Fruit fly (Drosophila melanogaster) whole organism, embryonic: Measurements from ENCODE around the gene Sld5.

Source experiments
- Antp ChIP-seq: fragments of 200-800 bp; sonication (Bioruptor generic); optimal IDR thresholded peaks from 3 replicates; lab custom pipeline; 2016; ENCODE audit warnings: missing biosample characterization, missing genetic modification characterization
- Awh ChIP-seq: fragments of 200-800 bp; sonication (Bioruptor generic); IDR thresholded peaks from 2 replicates; pipeline ENCODE4, ENCODE4 v1.3.6; 2022; ENCODE audit warnings: missing biosample characterization, missing genetic modification characterization
- CG1233 ChIP-seq: fragments of 200-800 bp; sonication (Bioruptor generic); optimal IDR thresholded peaks from 4 replicates; lab custom pipeline; 2018; ENCODE audit warnings: missing biosample characterization, mild to moderate bottlenecking, missing genetic modification characterization
- CG14860 ChIP-seq: fragments of 200-800 bp; sonication (Bioruptor generic); IDR thresholded peaks from 3 replicates; pipeline ENCODE4 v1.3.6; 2022; ENCODE audit warnings: missing biosample characterization, missing genetic modification characterization; ENCODE audit not compliant: partially characterized antibody
- CG17361 ChIP-seq: fragments of 200-800 bp; sonication (Bioruptor generic); IDR thresholded peaks from 3 replicates; pipeline ENCODE4 v1.3.6; 2022; ENCODE audit warnings: missing biosample characterization, missing genetic modification characterization
- CG2199 ChIP-seq: fragments of 200-800 bp; sonication (Bioruptor generic); IDR thresholded peaks from 3 replicates; pipeline ENCODE4 v1.3.6; 2022; ENCODE audit warnings: missing biosample characterization, missing genetic modification characterization
- CG2712 ChIP-seq: fragments of 200-800 bp; optimal IDR thresholded peaks from 3 replicates; lab custom pipeline; 2019; ENCODE audit warnings: missing biosample characterization, mild to moderate bottlenecking, missing genetic modification characterization, moderate library complexity
- CG32772 ChIP-seq: fragments of 200-800 bp; sonication (Bioruptor generic); IDR thresholded peaks from 2 replicates; pipeline ENCODE4 v1.3.6; 2022; ENCODE audit warnings: missing biosample characterization, missing genetic modification characterization
- CG34224 ChIP-seq: fragments of 200-800 bp; sonication (Bioruptor generic); IDR thresholded peaks from 3 replicates; pipeline ENCODE4 v1.3.6; 2022; ENCODE audit warnings: missing biosample characterization, missing genetic modification characterization; ENCODE audit not compliant: partially characterized antibody
- CG4360 ChIP-seq: fragments of 200-800 bp; sonication (Bioruptor generic); IDR thresholded peaks from 2 replicates; pipeline ENCODE4 v1.3.6; 2022; ENCODE audit warnings: missing biosample characterization, missing genetic modification characterization
- CG5953 ChIP-seq: fragments of 200-800 bp; sonication (Bioruptor generic); IDR thresholded peaks from 2 replicates; pipeline ENCODE4 v1.3.6; 2022; ENCODE audit warnings: missing biosample characterization, missing genetic modification characterization
- CG7745 ChIP-seq: fragments of 200-800 bp; sonication (Bioruptor generic); optimal IDR thresholded peaks from 2 replicates; lab custom pipeline; 2018; ENCODE audit warnings: missing biosample characterization, mild to moderate bottlenecking, missing genetic modification characterization, moderate library complexity
- CG8281 ChIP-seq: fragments of 200-800 bp; sonication (Bioruptor generic); optimal IDR thresholded peaks from 2 replicates; lab custom pipeline; 2018; ENCODE audit warnings: missing biosample characterization, mild to moderate bottlenecking, missing genetic modification characterization, moderate library complexity
- GATAe ChIP-seq: fragments of 200-800 bp; sonication (Bioruptor generic); conservative IDR thresholded peaks from 2 replicates; pipeline ENCODE4 v1.3.6; 2022; ENCODE audit warnings: missing biosample characterization, missing genetic modification characterization
- HLHmδ ChIP-seq: fragments of 200-800 bp; sonication (Bioruptor generic); optimal IDR thresholded peaks from 2 replicates; lab custom pipeline; 2018; ENCODE audit warnings: missing biosample characterization, mild to moderate bottlenecking, missing genetic modification characterization, moderate library complexity
- Hey ChIP-seq: fragments of 200-800 bp; sonication (Bioruptor generic); optimal IDR thresholded peaks from 3 replicates; lab custom pipeline; 2018; ENCODE audit warnings: missing biosample characterization, mild to moderate bottlenecking, missing genetic modification characterization
- Kr ChIP-seq: fragments of 200-800 bp; sonication (Bioruptor generic); optimal IDR thresholded peaks from 2 replicates; lab custom pipeline; 2017; ENCODE audit warnings: missing biosample characterization, mild to moderate bottlenecking, missing genetic modification characterization
- Oli ChIP-seq: fragments of 200-800 bp; sonication (Bioruptor generic); optimal IDR thresholded peaks from 2 replicates; lab custom pipeline; 2018; ENCODE audit warnings: missing biosample characterization, mild to moderate bottlenecking, missing genetic modification characterization, moderate library complexity
- Usf ChIP-seq: fragments of 200-800 bp; sonication (Bioruptor generic); optimal IDR thresholded peaks from 2 replicates; lab custom pipeline; 2017; ENCODE audit warnings: missing genotype, missing biosample characterization, missing genetic modification characterization
- Xrp1 ChIP-seq: fragments of 200-800 bp; sonication (Bioruptor generic); IDR thresholded peaks from 2 replicates; pipeline ENCODE4 v1.3.6; 2022; ENCODE audit warnings: missing biosample characterization, missing genetic modification characterization
- YL-1 ChIP-seq: fragments of 200-800 bp; sonication (Bioruptor generic); optimal IDR thresholded peaks from 3 replicates; lab custom pipeline; 2017; ENCODE audit warnings: missing biosample characterization, mild to moderate bottlenecking, missing genetic modification characterization
- ac ChIP-seq: fragments of 200-800 bp; sonication (Bioruptor generic); optimal IDR thresholded peaks from 3 replicates; lab custom pipeline; 2017; ENCODE audit warnings: missing biosample characterization, mild to moderate bottlenecking, missing genetic modification characterization
- aop ChIP-seq: fragments of 200-800 bp; sonication (Bioruptor generic); IDR thresholded peaks from 2 replicates; pipeline ENCODE4 v1.3.6; 2022; ENCODE audit warnings: missing biosample characterization, missing genetic modification characterization
- bab2 ChIP-seq: fragments of 200-800 bp; sonication (Bioruptor generic); optimal IDR thresholded peaks from 2 replicates; lab custom pipeline; 2016; ENCODE audit warnings: missing biosample characterization, missing genetic modification characterization
- caup ChIP-seq: fragments of 200-800 bp; sonication (Bioruptor generic); optimal IDR thresholded peaks from 3 replicates; lab custom pipeline; 2017; ENCODE audit warnings: missing biosample characterization, mild to moderate bottlenecking, missing genetic modification characterization, moderate library complexity; ENCODE audit not compliant: severe bottlenecking
- cg ChIP-seq: fragments of 200-800 bp; sonication (Bioruptor generic); optimal IDR thresholded peaks from 3 replicates; lab custom pipeline; 2019; ENCODE audit warnings: missing biosample characterization, mild to moderate bottlenecking, missing genetic modification characterization, moderate library complexity
- da ChIP-seq: fragments of 200-800 bp; sonication (Bioruptor generic); optimal IDR thresholded peaks from 2 replicates; lab custom pipeline; 2016; ENCODE audit warnings: missing biosample characterization, missing genetic modification characterization
- dysf ChIP-seq: fragments of 200-800 bp; sonication (Bioruptor generic); IDR thresholded peaks from 3 replicates; pipeline ENCODE4 v1.3.6; 2022; ENCODE audit warnings: missing biosample characterization, missing genetic modification characterization
- ewg ChIP-seq: fragments of 200-800 bp; sonication (Bioruptor generic); optimal IDR thresholded peaks from 3 replicates; lab custom pipeline; 2017; ENCODE audit warnings: mild to moderate bottlenecking, missing biosample characterization, missing genetic modification reagents, missing genetic modification characterization
- gsb-n ChIP-seq: fragments of 200-800 bp; sonication (Bioruptor generic); optimal IDR thresholded peaks from 3 replicates; lab custom pipeline; 2018; ENCODE audit warnings: missing biosample characterization, mild to moderate bottlenecking, missing genetic modification characterization
- insv ChIP-seq, 2 experiments: fragments of 200-800 bp; sonication (Bioruptor generic); optimal IDR thresholded peaks; 3 replicates each; lab custom pipeline; 2016 to 2018; ENCODE audit warnings: missing biosample characterization in 2 of 2, missing genetic modification characterization in 2 of 2
- inv ChIP-seq: fragments of 200-800 bp; sonication (Bioruptor generic); IDR thresholded peaks from 2 replicates; pipeline ENCODE4 v1.3.6; 2022; ENCODE audit warnings: missing biosample characterization, missing genetic modification characterization; ENCODE audit not compliant: partially characterized antibody
- kni ChIP-seq: fragments of 200-800 bp; sonication (Bioruptor generic); optimal IDR thresholded peaks from 3 replicates; lab custom pipeline; 2017; ENCODE audit warnings: mild to moderate bottlenecking, missing biosample characterization, missing genetic modification reagents, missing genetic modification characterization
- nerfin-1 ChIP-seq: fragments of 200-800 bp; sonication (Bioruptor generic); optimal IDR thresholded peaks from 3 replicates; lab custom pipeline; 2019; ENCODE audit warnings: missing biosample characterization, mild to moderate bottlenecking, missing genetic modification characterization, moderate library complexity
- oc ChIP-seq: fragments of 200-800 bp; sonication (Bioruptor generic); optimal IDR thresholded peaks from 2 replicates; lab custom pipeline; 2018; ENCODE audit warnings: missing biosample characterization, mild to moderate bottlenecking, missing genetic modification characterization, moderate library complexity
- pnt ChIP-seq: fragments of 200-800 bp; sonication (Bioruptor generic); optimal IDR thresholded peaks from 3 replicates; lab custom pipeline; 2016; ENCODE audit warnings: missing biosample characterization, missing genetic modification characterization
- pros ChIP-seq: fragments of 200-800 bp; sonication (Bioruptor generic); optimal IDR thresholded peaks from 3 replicates; lab custom pipeline; 2019; ENCODE audit warnings: missing biosample characterization, mild to moderate bottlenecking, missing genetic modification characterization, moderate library complexity
- ranshi ChIP-seq: fragments of 200-800 bp; sonication (Bioruptor generic); IDR thresholded peaks from 2 replicates; pipeline ENCODE4 v1.3.6; 2022; ENCODE audit warnings: missing biosample characterization, missing genetic modification characterization
- sc ChIP-seq, 3 experiments: fragments of >200 bp in 2 of 3; fragments of 200-800 bp in 1 of 3; sonication (Bioruptor generic) in 1 of 3; optimal IDR thresholded peaks; 2 replicates in 2 of 3; 3 replicates in 1 of 3; lab custom pipeline; 2017; ENCODE audit warnings: mild to moderate bottlenecking in 1 of 3, missing biosample characterization in 1 of 3, missing genetic modification characterization in 1 of 3, missing genetic modification reagents in 1 of 3
- scrt ChIP-seq: fragments of 200-800 bp; sonication (Bioruptor generic); optimal IDR thresholded peaks from 2 replicates; lab custom pipeline; 2018; ENCODE audit warnings: missing biosample characterization, mild to moderate bottlenecking, missing genetic modification characterization, moderate library complexity
- sens ChIP-seq: fragments of 200-800 bp; sonication (Bioruptor generic); peaks from one replicate; lab custom pipeline; 2016; ENCODE audit warnings: missing biosample characterization, missing genetic modification characterization
- sens-2 ChIP-seq: fragments of 200-800 bp; sonication (Bioruptor generic); IDR thresholded peaks from 2 replicates; pipeline ENCODE4 v1.3.6; 2022; ENCODE audit warnings: missing biosample characterization, missing genetic modification characterization
- sqz ChIP-seq: fragments of 200-800 bp; sonication (Bioruptor generic); optimal IDR thresholded peaks from 3 replicates; lab custom pipeline; 2018; ENCODE audit warnings: missing biosample characterization, mild to moderate bottlenecking, missing genetic modification characterization
- tll ChIP-seq, 2 experiments: fragments of 200-800 bp in 1 of 2; fragments of >200 bp in 1 of 2; sonication (Bioruptor generic) in 1 of 2; optimal IDR thresholded peaks; 2 replicates each; lab custom pipeline; 2017 to 2019; ENCODE audit warnings: missing biosample characterization in 2 of 2, missing genetic modification characterization in 2 of 2, mild to moderate bottlenecking in 1 of 2, moderate library complexity in 1 of 2
- twi ChIP-seq: fragments of 200-800 bp; optimal IDR thresholded peaks from 2 replicates; lab custom pipeline; 2019; ENCODE audit warnings: missing biosample characterization, mild to moderate bottlenecking, missing genetic modification characterization, moderate library complexity
- z ChIP-seq: fragments of 200-800 bp; sonication (Bioruptor generic); IDR thresholded peaks from 3 replicates; pipeline ENCODE4 v1.3.6; 2022; ENCODE audit warnings: missing biosample characterization, missing genetic modification characterization

The Sld5 gene

DNA sequence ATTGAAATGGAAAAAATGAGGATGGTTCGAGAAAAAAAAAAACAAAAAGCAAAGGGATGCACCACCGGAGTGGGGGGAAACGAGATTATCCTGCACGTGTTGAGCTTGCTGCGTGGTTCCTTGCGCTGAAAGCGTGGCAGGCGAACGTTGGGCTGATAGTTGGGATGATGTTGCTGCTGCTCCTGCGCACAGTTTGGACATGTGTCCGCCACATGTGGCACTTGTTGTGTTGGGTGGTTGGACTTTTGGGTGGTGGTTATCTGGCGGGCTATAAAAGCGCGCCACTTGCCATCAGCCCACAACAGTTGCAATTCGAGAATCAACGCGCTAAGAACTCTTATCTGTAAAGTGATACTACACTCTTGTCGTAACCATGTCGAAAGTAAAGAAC lies 23.7 kb downstream of the Sld5 start:
- TF ChIP-seq CG32772 (GFP tag; lab: Robert Waterston, UW) (0 out of 2 replicates have a peak, but pooled peaks have one; percentile 15), scrt (GFP tag; lab: Kevin White, UChicago) (peak; percentile 16), bab2 (GFP tag; lab: Kevin White, UChicago) (no peak), Usf (GFP tag; lab: Kevin White, UChicago) (no peak), Hey (tag; lab: Kevin White, UChicago) (peak; percentile 93), pros (peak; percentile 41), ewg (GFP tag; lab: Kevin White, UChicago) (peak; percentile 72), YL-1 (GFP tag; lab: Kevin White, UChicago) (no peak), twi (tag; lab: Kevin White, UChicago) (peak; percentile 74)

DNA sequence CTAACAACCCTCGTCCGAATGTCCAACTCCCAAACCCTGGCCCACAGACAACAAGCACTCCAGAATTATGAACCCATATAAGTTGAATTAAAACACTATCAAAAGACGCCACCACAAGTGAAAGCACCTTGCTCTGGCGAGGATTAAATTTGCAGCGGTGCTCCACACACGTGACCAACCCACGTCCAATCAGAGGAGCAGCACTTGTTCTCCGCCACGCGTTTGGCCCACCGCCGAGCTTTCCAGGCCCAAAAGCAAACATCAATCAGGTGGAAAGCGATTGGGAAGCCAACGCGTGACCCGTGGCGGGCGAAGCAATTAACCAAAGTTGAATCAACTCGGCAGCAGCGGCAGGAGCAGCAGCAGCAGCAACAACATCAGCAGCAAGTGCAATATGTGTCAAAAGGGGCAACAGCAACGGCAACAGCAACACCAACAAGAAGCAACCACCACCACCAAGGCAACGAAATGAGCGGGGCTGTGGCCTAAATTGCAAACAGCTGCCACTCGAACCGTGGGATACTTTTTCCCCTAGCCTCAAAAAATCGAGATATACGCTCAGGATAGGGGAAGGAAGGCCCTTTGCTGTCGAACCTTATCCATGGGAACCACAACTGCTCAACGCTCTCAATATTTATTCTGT lies 24.3 kb downstream of the Sld5 start:
- TF ChIP-seq da (GFP tag; lab: Kevin White, UChicago) (peak; percentile 72), Awh (GFP tag; lab: Robert Waterston, UW) (0 out of 2 replicates have a peak, but pooled peaks have one; percentile 28), CG4360 (GFP tag; lab: Robert Waterston, UW) (peak; percentile 91), tll (GFP tag; optimal IDR thresholded peaks at IDR 0.05; lab: Kevin White, UChicago) (peak in 1 of 2 experiments; percentile 44), insv (GFP tag; optimal IDR thresholded peaks at IDR 0.05; lab: Kevin White, UChicago) (peak in 1 of 2 experiments; percentile 27), GATAe (GFP tag; lab: Robert Waterston, UW) (no peak), oc (tag; lab: Kevin White, UChicago) (peak; percentile 51), CG17361 (GFP tag; lab: Robert Waterston, UW) (no peak), gsb-n (tag; lab: Kevin White, UChicago) (peak; percentile 23), nerfin-1 (tag; lab: Kevin White, UChicago) (peak; percentile 54), kni (peak; percentile 72), z (GFP tag; lab: Robert Waterston, UW) (peak; percentile 47; the same call in 1 of the 3 replicates), cg (GFP tag; lab: Kevin White, UChicago) (peak; percentile 12), CG2712 (tag; lab: Kevin White, UChicago) (no peak), Hey (tag; lab: Kevin White, UChicago) (peak; percentile 100), CG14860 (GFP tag; lab: Robert Waterston, UW) (no peak), Kr (GFP tag; lab: Kevin White, UChicago) (peak; percentile 87), sqz (GFP tag; lab: Kevin White, UChicago) (peak; percentile 85), Oli (tag; lab: Kevin White, UChicago) (no peak), dysf (GFP tag; lab: Robert Waterston, UW) (0 out of 3 replicates have a peak, but pooled peaks have one; percentile 31), twi (tag; lab: Kevin White, UChicago) (peak; percentile 89), CG2199 (peak; percentile 65; the same call in 1 of the 3 replicates), HLHmδ (GFP tag; lab: Kevin White, UChicago) (peak; percentile 57), sens (peak; percentile 46), pros (peak; percentile 90), sens-2 (no peak), CG7745 (peak; percentile 1), ac (GFP tag; lab: Kevin White, UChicago) (peak; percentile 63), CG8281 (tag; lab: Kevin White, UChicago) (peak; percentile 30)

DNA sequence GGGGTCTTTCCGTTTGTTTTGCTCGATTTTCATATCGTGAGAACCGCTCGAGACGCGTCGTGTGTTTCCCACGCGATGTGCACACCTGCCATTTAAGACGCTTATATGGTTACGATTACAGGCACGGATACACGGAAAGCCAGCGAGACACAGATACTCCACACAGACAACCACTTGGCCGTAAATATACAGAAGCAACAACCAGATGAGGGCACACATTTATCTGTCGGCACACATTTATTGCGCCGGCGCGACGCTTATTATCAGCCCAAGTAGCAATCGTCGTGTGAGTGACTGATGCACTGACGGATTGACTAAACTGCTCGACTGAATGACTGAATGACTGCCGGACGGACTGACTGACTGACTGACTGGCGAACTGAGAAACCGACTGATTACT lies 25.8 kb downstream of the Sld5 start:
- TF ChIP-seq caup (GFP tag; lab: Kevin White, UChicago) (no peak), ranshi (GFP tag; lab: Robert Waterston, UW) (no peak), inv (GFP tag; lab: Robert Waterston, UW) (no peak), Xrp1 (peak; percentile 11; the same call in 1 of the 2 replicates), CG34224 (GFP tag; lab: Robert Waterston, UW) (no peak), sc (optimal IDR thresholded peaks at IDR 0.05; lab: Kevin White, UChicago) (peak in 1 of 2 experiments; percentile 100), sc (GFP tag; optimal IDR thresholded peaks at IDR 0.05; lab: Kevin White, UChicago) (no peak), tll (GFP tag; optimal IDR thresholded peaks at IDR 0.05; lab: Kevin White, UChicago) (peak in 1 of 2 experiments; percentile 91), Antp (GFP tag; lab: Kevin White, UChicago) (no peak), pnt (GFP tag; lab: Kevin White, UChicago) (no peak), ac (GFP tag; lab: Kevin White, UChicago) (peak; percentile 90), CG5953 (no peak), CG1233 (GFP tag; lab: Kevin White, UChicago) (no peak), aop (GFP tag; lab: Robert Waterston, UW) (no peak)
